In the genomic region with DNA sequence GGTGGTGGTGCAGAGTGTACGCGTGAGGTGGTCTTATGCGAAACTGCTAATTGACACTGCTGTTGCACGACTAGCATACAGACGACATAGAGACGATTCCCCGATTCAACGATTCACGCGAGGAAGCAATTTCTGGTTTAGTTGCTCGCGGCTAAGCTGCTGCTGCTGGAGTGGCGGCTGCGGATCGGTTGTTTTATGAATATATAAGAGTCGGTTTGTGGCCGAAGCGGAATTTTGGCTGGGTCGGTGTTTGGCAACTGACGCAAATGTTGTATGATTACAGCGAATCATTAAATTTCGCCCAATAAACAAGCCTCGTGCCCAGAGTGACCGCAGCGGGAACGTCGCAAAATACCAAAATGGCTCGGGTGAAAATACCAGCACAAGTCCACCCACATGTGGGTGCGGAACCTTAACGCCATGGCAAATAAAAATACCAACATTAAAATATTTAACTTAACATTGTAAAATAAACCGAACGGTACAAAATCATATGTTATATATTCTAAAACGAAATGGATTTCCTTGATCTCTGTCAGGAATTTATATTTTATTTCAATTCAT, we compare ENCODE assay signal across 1 fruit fly cellular context.
TF ChIP-seq lines count a peak whose summit lies in the region.

A gene (minus strand): TSS at position 340 of the 564 bp plus-strand sequence.

TF ChIP-seq in whole organism, embryonic, 481 proteins besides CTCF, POLR2A, EP300 and RAD21 (continued from another document and continues in another):
- no peak for TF ChIP-seq CG9609 (GFP tag; optimal IDR thresholded peaks at IDR 0.05; lab: Kevin White, UChicago)
- TF ChIP-seq CG6765 (GFP tag; optimal IDR thresholded peaks at IDR 0.05; lab: Kevin White, UChicago) = no peak
- no peak for TF ChIP-seq crp (GFP tag; optimal IDR thresholded peaks at IDR 0.05; lab: Kevin White, UChicago)
- TF ChIP-seq CG12236 (GFP tag; optimal IDR thresholded peaks at IDR 0.05; lab: Kevin White, UChicago) = no peak
- no peak for TF ChIP-seq Hand (GFP tag; optimal IDR thresholded peaks at IDR 0.05; lab: Kevin White, UChicago)
- TF ChIP-seq Dek (tag; optimal IDR thresholded peaks at IDR 0.05; lab: Kevin White, UChicago) = no peak
- no peak for TF ChIP-seq CG14014 (GFP tag; IDR thresholded peaks at IDR 0.05; lab: Robert Waterston, UW)
- TF ChIP-seq CG1602 (GFP tag; optimal IDR thresholded peaks at IDR 0.05; lab: Kevin White, UChicago) = no peak
- no peak for TF ChIP-seq abd-A (tag; optimal IDR thresholded peaks at IDR 0.05; lab: Kevin White, UChicago)
- TF ChIP-seq Dip3 (GFP tag; optimal IDR thresholded peaks at IDR 0.05; lab: Kevin White, UChicago) = no peak
- no peak for TF ChIP-seq hkb (optimal IDR thresholded peaks at IDR 0.05; lab: Kevin White, UChicago)
- no peak for TF ChIP-seq hkb (GFP tag; IDR thresholded peaks at IDR 0.05; lab: Robert Waterston, UW)
- TF ChIP-seq dysf (GFP tag; IDR thresholded peaks at IDR 0.05; lab: Robert Waterston, UW) = no peak
- TF ChIP-seq MESR4 (GFP tag; optimal IDR thresholded peaks at IDR 0.05; lab: Kevin White, UChicago) = peak; percentile 74
- no peak for TF ChIP-seq Hmr (GFP tag; optimal IDR thresholded peaks at IDR 0.05; lab: Kevin White, UChicago)
- no peak for TF ChIP-seq CG10543 (GFP tag; optimal IDR thresholded peaks at IDR 0.05; lab: Kevin White, UChicago)
- TF ChIP-seq eve (GFP tag; optimal IDR thresholded peaks at IDR 0.05; lab: Kevin White, UChicago) = no peak
- TF ChIP-seq Fer2 (tag; optimal IDR thresholded peaks at IDR 0.05; lab: Kevin White, UChicago) = no peak
- TF ChIP-seq slou (GFP tag; optimal IDR thresholded peaks at IDR 0.05; lab: Kevin White, UChicago) = no peak
- TF ChIP-seq H2.0 (GFP tag; IDR thresholded peaks at IDR 0.05; lab: Robert Waterston, UW) = no peak
- no peak for TF ChIP-seq vfl (GFP tag; optimal IDR thresholded peaks at IDR 0.05; lab: Kevin White, UChicago)
- TF ChIP-seq CG11093 (GFP tag; IDR thresholded peaks at IDR 0.05; lab: Robert Waterston, UW) = no peak
- peak; percentile 68 for TF ChIP-seq pzg (GFP tag; optimal IDR thresholded peaks at IDR 0.05; lab: Kevin White, UChicago)
- TF ChIP-seq CG12659 (GFP tag; optimal IDR thresholded peaks at IDR 0.05; lab: Kevin White, UChicago) = no peak
- no peak for TF ChIP-seq NC2β (GFP tag; optimal IDR thresholded peaks at IDR 0.05; lab: Kevin White, UChicago)
- no peak for TF ChIP-seq CG10462 (GFP tag; optimal IDR thresholded peaks at IDR 0.05; lab: Kevin White, UChicago)
- no peak for TF ChIP-seq ATbp (GFP tag; optimal IDR thresholded peaks at IDR 0.05; lab: Kevin White, UChicago)
- no peak for TF ChIP-seq CG10209 (GFP tag; optimal IDR thresholded peaks at IDR 0.05; lab: Kevin White, UChicago)
- no peak for TF ChIP-seq cato (GFP tag; optimal IDR thresholded peaks at IDR 0.05; lab: Kevin White, UChicago; ENCODE audit: borderline replicate concordance)
- TF ChIP-seq chinmo (GFP tag; IDR thresholded peaks at IDR 0.05; lab: Robert Waterston, UW; ENCODE audit: partially characterized antibody) = no peak
- TF ChIP-seq ssp (GFP tag; IDR thresholded peaks at IDR 0.05; lab: Robert Waterston, UW) = no peak
- no peak for TF ChIP-seq chm (GFP tag; IDR thresholded peaks at IDR 0.05; lab: Robert Waterston, UW)
- TF ChIP-seq CG13296 (GFP tag; optimal IDR thresholded peaks at IDR 0.05; lab: Kevin White, UChicago) = no peak
- TF ChIP-seq Bdp1 (GFP tag; optimal IDR thresholded peaks at IDR 0.05; lab: Kevin White, UChicago) = no peak
- no peak for TF ChIP-seq CG4328 (GFP tag; optimal IDR thresholded peaks at IDR 0.05; lab: Kevin White, UChicago)
- no peak for TF ChIP-seq Ada2b (GFP tag; IDR thresholded peaks at IDR 0.05; lab: Robert Waterston, UW)
- no peak for TF ChIP-seq gem (tag; optimal IDR thresholded peaks at IDR 0.05; lab: Kevin White, UChicago)
- TF ChIP-seq Atf3 (GFP tag; optimal IDR thresholded peaks at IDR 0.05; lab: Kevin White, UChicago) = no peak
- TF ChIP-seq Taf1 (GFP tag; IDR thresholded peaks at IDR 0.05; lab: Robert Waterston, UW) = no peak
- peak; percentile 49 for TF ChIP-seq CG1603 (tag; optimal IDR thresholded peaks at IDR 0.05; lab: Kevin White, UChicago)
- no peak for TF ChIP-seq CG2712 (tag; optimal IDR thresholded peaks at IDR 0.05; lab: Kevin White, UChicago)
- no peak for TF ChIP-seq bbx (GFP tag; IDR thresholded peaks at IDR 0.05; lab: Robert Waterston, UW; ENCODE audit: partially characterized antibody)
- TF ChIP-seq CG8388 (GFP tag; optimal IDR thresholded peaks at IDR 0.05; lab: Kevin White, UChicago) = no peak
- TF ChIP-seq klu (GFP tag; IDR thresholded peaks at IDR 0.05; lab: Robert Waterston, UW) = peak; percentile 16; the same call in 1 of the 2 replicates
- TF ChIP-seq Rfx (GFP tag; IDR thresholded peaks at IDR 0.05; lab: Robert Waterston, UW) = no peak
- no peak for TF ChIP-seq CG2202 (tag; optimal IDR thresholded peaks at IDR 0.05; lab: Kevin White, UChicago)
- peak; percentile 30 for TF ChIP-seq HmgZ (tag; optimal IDR thresholded peaks at IDR 0.05; lab: Kevin White, UChicago)
- no peak for TF ChIP-seq CG13624 (GFP tag; optimal IDR thresholded peaks at IDR 0.05; lab: Kevin White, UChicago)
- no peak for TF ChIP-seq esg (GFP tag; conservative IDR thresholded peaks at IDR 0.05; lab: Robert Waterston, UW)
- peak; percentile 66 for TF ChIP-seq CG9797 (GFP tag; optimal IDR thresholded peaks at IDR 0.05; lab: Kevin White, UChicago)
- no peak for TF ChIP-seq CHES-1-like (GFP tag; optimal IDR thresholded peaks at IDR 0.05; lab: Kevin White, UChicago)
- no peak for TF ChIP-seq wdn (GFP tag; IDR thresholded peaks at IDR 0.05; lab: Robert Waterston, UW)
- TF ChIP-seq CG11456 (GFP tag; IDR thresholded peaks at IDR 0.05; lab: Robert Waterston, UW) = no peak
- TF ChIP-seq CG17328 (GFP tag; IDR thresholded peaks at IDR 0.05; lab: Robert Waterston, UW) = no peak
- no peak for TF ChIP-seq repo (GFP tag; optimal IDR thresholded peaks at IDR 0.05; lab: Kevin White, UChicago)
- no peak for TF ChIP-seq Antp (GFP tag; optimal IDR thresholded peaks at IDR 0.05; lab: Kevin White, UChicago)
- TF ChIP-seq gcm2 (GFP tag; optimal IDR thresholded peaks at IDR 0.05; lab: Kevin White, UChicago) = no peak
- no peak for TF ChIP-seq gcm (GFP tag; optimal IDR thresholded peaks at IDR 0.05; lab: Kevin White, UChicago)
- TF ChIP-seq sr (GFP tag; IDR thresholded peaks at IDR 0.05; lab: Robert Waterston, UW) = no peak
- TF ChIP-seq chn (GFP tag; optimal IDR thresholded peaks at IDR 0.05; lab: Kevin White, UChicago) = peak; percentile 10
- TF ChIP-seq Med (GFP tag; lab: Kevin White, UChicago) = peak; percentile 69
- TF ChIP-seq shn (GFP tag; optimal IDR thresholded peaks at IDR 0.05; lab: Kevin White, UChicago) = no peak
- peak; percentile 47 for TF ChIP-seq MBD-R2 (GFP tag; IDR thresholded peaks at IDR 0.05; lab: Robert Waterston, UW)
- TF ChIP-seq fu2 (GFP tag; optimal IDR thresholded peaks at IDR 0.05; lab: Kevin White, UChicago) = no peak
- TF ChIP-seq Neu2 (GFP tag; optimal IDR thresholded peaks at IDR 0.05; lab: Kevin White, UChicago; ENCODE audit: borderline replicate concordance) = no peak
- TF ChIP-seq CG10321 (GFP tag; IDR thresholded peaks at IDR 0.05; lab: Robert Waterston, UW) = no peak
- no peak for TF ChIP-seq CG10147 (GFP tag; optimal IDR thresholded peaks at IDR 0.05; lab: Kevin White, UChicago)
- TF ChIP-seq hth (optimal IDR thresholded peaks at IDR 0.05; lab: Kevin White, UChicago) = no peak
- no peak for TF ChIP-seq CG3065 (GFP tag; optimal IDR thresholded peaks at IDR 0.05; lab: Kevin White, UChicago)
- TF ChIP-seq CG18011 (GFP tag; optimal IDR thresholded peaks at IDR 0.05; lab: Kevin White, UChicago) = no peak
- TF ChIP-seq nerfin-2 (GFP tag; IDR thresholded peaks at IDR 0.05; lab: Robert Waterston, UW; ENCODE audit: partially characterized antibody) = 0 out of 2 replicates have a peak, but pooled peaks have one; percentile 20
- TF ChIP-seq CG1792 (GFP tag; optimal IDR thresholded peaks at IDR 0.05; lab: Kevin White, UChicago) = no peak
- TF ChIP-seq crol (GFP tag; IDR thresholded peaks at IDR 0.05; lab: Robert Waterston, UW) = no peak
- TF ChIP-seq CG5953 (GFP tag; IDR thresholded peaks at IDR 0.05; lab: Robert Waterston, UW) = no peak
- TF ChIP-seq B-H2 (GFP tag; optimal IDR thresholded peaks at IDR 0.05; lab: Kevin White, UChicago) = no peak
- TF ChIP-seq Dp (GFP tag; optimal IDR thresholded peaks at IDR 0.05; lab: Kevin White, UChicago) = no peak
- TF ChIP-seq CG6254 (GFP tag; optimal IDR thresholded peaks at IDR 0.05; lab: Kevin White, UChicago) = no peak
- TF ChIP-seq Meics (GFP tag; optimal IDR thresholded peaks at IDR 0.05; lab: Kevin White, UChicago) = no peak
- TF ChIP-seq CG4617 (GFP tag; optimal IDR thresholded peaks at IDR 0.05; lab: Kevin White, UChicago; ENCODE audit: borderline replicate concordance) = peak; percentile 46
- TF ChIP-seq CG6683 (GFP tag; optimal IDR thresholded peaks at IDR 0.05; lab: Kevin White, UChicago) = no peak
- TF ChIP-seq D19A (tag; optimal IDR thresholded peaks at IDR 0.05; lab: Kevin White, UChicago) = no peak
- no peak for TF ChIP-seq zen2 (GFP tag; IDR thresholded peaks at IDR 0.05; lab: Robert Waterston, UW; ENCODE audit: partially characterized antibody)
- no peak for TF ChIP-seq E2f1 (GFP tag; IDR thresholded peaks at IDR 0.05; lab: Robert Waterston, UW)
- no peak for TF ChIP-seq Hr3 (GFP tag; optimal IDR thresholded peaks at IDR 0.05; lab: Kevin White, UChicago)
- TF ChIP-seq Side (GFP tag; optimal IDR thresholded peaks at IDR 0.05; lab: Kevin White, UChicago) = no peak
- no peak for TF ChIP-seq CG4282 (GFP tag; optimal IDR thresholded peaks at IDR 0.05; lab: Kevin White, UChicago)
- TF ChIP-seq mld (GFP tag; IDR thresholded peaks at IDR 0.05; lab: Robert Waterston, UW; ENCODE audit: partially characterized antibody) = no peak
- no peak for TF ChIP-seq CG7839 (tag; optimal IDR thresholded peaks at IDR 0.05; lab: Kevin White, UChicago)
- no peak for TF ChIP-seq CG18599 (GFP tag; optimal IDR thresholded peaks at IDR 0.05; lab: Kevin White, UChicago)
- TF ChIP-seq CG14710 (tag; optimal IDR thresholded peaks at IDR 0.05; lab: Kevin White, UChicago) = no peak
- TF ChIP-seq yki (optimal IDR thresholded peaks at IDR 0.05; lab: Kevin White, UChicago) = no peak
- TF ChIP-seq run (tag; optimal IDR thresholded peaks at IDR 0.05; lab: Kevin White, UChicago) = no peak
- TF ChIP-seq CG14050 (GFP tag; IDR thresholded peaks at IDR 0.05; lab: Robert Waterston, UW) = no peak
- TF ChIP-seq inv (GFP tag; IDR thresholded peaks at IDR 0.05; lab: Robert Waterston, UW; ENCODE audit: partially characterized antibody) = peak; percentile 19; the same call in 1 of the 2 replicates
- no peak for TF ChIP-seq Hsf (GFP tag; optimal IDR thresholded peaks at IDR 0.05; lab: Kevin White, UChicago)
- TF ChIP-seq Jarid2 (GFP tag; optimal IDR thresholded peaks at IDR 0.05; lab: Kevin White, UChicago) = peak; percentile 22
- TF ChIP-seq CG12769 (tag; optimal IDR thresholded peaks at IDR 0.05; lab: Kevin White, UChicago) = no peak
- no peak for TF ChIP-seq CG8359 (GFP tag; optimal IDR thresholded peaks at IDR 0.05; lab: Kevin White, UChicago; ENCODE audit: borderline replicate concordance)
- TF ChIP-seq zfh1 (GFP tag; IDR thresholded peaks at IDR 0.05; lab: Robert Waterston, UW) = 0 out of 3 replicates have a peak, but pooled peaks have one; percentile 14
- no peak for TF ChIP-seq sug (tag; optimal IDR thresholded peaks at IDR 0.05; lab: Kevin White, UChicago)
- no peak for TF ChIP-seq CG14441 (GFP tag; IDR thresholded peaks at IDR 0.05; lab: Robert Waterston, UW)
- no peak for TF ChIP-seq rib (GFP tag; IDR thresholded peaks at IDR 0.05; lab: Robert Waterston, UW)
- no peak for TF ChIP-seq CG17568 (GFP tag; optimal IDR thresholded peaks at IDR 0.05; lab: Kevin White, UChicago)
- 0 out of 3 replicates have a peak, but pooled peaks have one; percentile 24 for TF ChIP-seq Opbp (GFP tag; IDR thresholded peaks at IDR 0.05; lab: Robert Waterston, UW; ENCODE audit: partially characterized antibody)
- TF ChIP-seq emc (GFP tag; optimal IDR thresholded peaks at IDR 0.05; lab: Kevin White, UChicago) = no peak
- no peak for TF ChIP-seq HLH54F (GFP tag; optimal IDR thresholded peaks at IDR 0.05; lab: Kevin White, UChicago)
- no peak for TF ChIP-seq CG2129 (GFP tag; IDR thresholded peaks at IDR 0.05; lab: Robert Waterston, UW; ENCODE audit: partially characterized antibody)
- TF ChIP-seq CG8478 (optimal IDR thresholded peaks at IDR 0.05; lab: Kevin White, UChicago) = no peak
- no peak for TF ChIP-seq Ets65A (GFP tag; lab: Kevin White, UChicago)
- no peak for TF ChIP-seq ken (GFP tag; IDR thresholded peaks at IDR 0.05; lab: Robert Waterston, UW)
- no peak for TF ChIP-seq Abd-B (GFP tag; optimal IDR thresholded peaks at IDR 0.05; lab: Kevin White, UChicago)
- TF ChIP-seq CG2199 (GFP tag; IDR thresholded peaks at IDR 0.05; lab: Robert Waterston, UW) = no peak
- TF ChIP-seq CG33557 (GFP tag; optimal IDR thresholded peaks at IDR 0.05; lab: Kevin White, UChicago) = no peak
- TF ChIP-seq grn (GFP tag; optimal IDR thresholded peaks at IDR 0.05; lab: Kevin White, UChicago) = no peak
- TF ChIP-seq CG13287 (GFP tag; IDR thresholded peaks at IDR 0.05; lab: Robert Waterston, UW; ENCODE audit: partially characterized antibody) = peak; percentile 26; the same call in 1 of the 2 replicates
- TF ChIP-seq CG5180 (GFP tag; optimal IDR thresholded peaks at IDR 0.05; lab: Kevin White, UChicago) = no peak
- no peak for TF ChIP-seq CG10979 (tag; optimal IDR thresholded peaks at IDR 0.05; lab: Kevin White, UChicago)
- no peak for TF ChIP-seq Sox100B (GFP tag; optimal IDR thresholded peaks at IDR 0.05; lab: Kevin White, UChicago)
- TF ChIP-seq CG30431 (GFP tag; optimal IDR thresholded peaks at IDR 0.05; lab: Kevin White, UChicago) = no peak
- peak; percentile 29; the same call in 1 of the 3 replicates for TF ChIP-seq CG34224 (GFP tag; IDR thresholded peaks at IDR 0.05; lab: Robert Waterston, UW; ENCODE audit: partially characterized antibody)
- no peak for TF ChIP-seq B-H1 (GFP tag; IDR thresholded peaks at IDR 0.05; lab: Robert Waterston, UW)
- TF ChIP-seq PHDP (tag; optimal IDR thresholded peaks at IDR 0.05; lab: Kevin White, UChicago) = no peak
- TF ChIP-seq CG1647 (GFP tag; optimal IDR thresholded peaks at IDR 0.05; lab: Kevin White, UChicago) = no peak
- no peak for TF ChIP-seq CG18764 (GFP tag; optimal IDR thresholded peaks at IDR 0.05; lab: Kevin White, UChicago)
- TF ChIP-seq Nf-YC (tag; optimal IDR thresholded peaks at IDR 0.05; lab: Kevin White, UChicago) = no peak
- TF ChIP-seq CG31365 (tag; optimal IDR thresholded peaks at IDR 0.05; lab: Kevin White, UChicago) = no peak
- TF ChIP-seq CG1233 (GFP tag; optimal IDR thresholded peaks at IDR 0.05; lab: Kevin White, UChicago) = no peak
- TF ChIP-seq Rx (GFP tag; IDR thresholded peaks at IDR 0.05; lab: Robert Waterston, UW) = no peak
- no peak for TF ChIP-seq HmgD (GFP tag; optimal IDR thresholded peaks at IDR 0.05; lab: Kevin White, UChicago)
